Fruit fly (Drosophila melanogaster) whole organism, pupa: ENCODE measurements around the gene CG9213.

Experiments
- CG15710 ChIP-seq: fragments of 200-800 bp; sonication (Bioruptor generic); optimal IDR thresholded peaks from 2 replicates; lab custom pipeline; 2018; ENCODE audit warnings: missing biosample characterization, mild to moderate bottlenecking, missing genetic modification characterization, moderate library complexity
- CG17806 ChIP-seq: fragments of 200-800 bp; sonication (Bioruptor generic); optimal IDR thresholded peaks from 2 replicates; lab custom pipeline; 2018; ENCODE audit warnings: missing biosample characterization, mild to moderate bottlenecking, missing genetic modification characterization, moderate library complexity
- CG34367 ChIP-seq: fragments of 200-800 bp; sonication (Bioruptor generic); optimal IDR thresholded peaks from 2 replicates; lab custom pipeline; 2018; ENCODE audit warnings: missing biosample characterization, mild to moderate bottlenecking, missing genetic modification characterization
- CG9948 ChIP-seq: fragments of 200-800 bp; sonication (Bioruptor generic); optimal IDR thresholded peaks from 2 replicates; lab custom pipeline; 2018; ENCODE audit warnings: missing biosample characterization, mild to moderate bottlenecking, missing genetic modification characterization, moderate library complexity
- Ets98B ChIP-seq: fragments of 200-800 bp; sonication (Bioruptor generic); IDR thresholded peaks from 2 replicates; pipeline ENCODE4 v1.3.6; 2022; ENCODE audit warnings: missing biosample characterization, missing genetic modification characterization
- Pif1B ChIP-seq: fragments of 200-800 bp; sonication (Bioruptor generic); optimal IDR thresholded peaks from 3 replicates; lab custom pipeline; 2016; ENCODE audit warnings: missing biosample characterization, missing genetic modification characterization
- Snoo ChIP-seq: fragments of 200-800 bp; sonication (Bioruptor generic); optimal IDR thresholded peaks from 3 replicates; lab custom pipeline; 2017; ENCODE audit warnings: missing biosample characterization, mild to moderate bottlenecking, missing genetic modification characterization, inconsistent platforms
- fd96Ca ChIP-seq: fragments of 200-800 bp; sonication (Bioruptor generic); IDR thresholded peaks from 3 replicates; pipeline ENCODE4 v1.3.6; 2022; ENCODE audit warnings: missing biosample characterization, missing genetic modification characterization
- gl ChIP-seq: fragments of 200-800 bp; sonication (Bioruptor generic); optimal IDR thresholded peaks from 2 replicates; lab custom pipeline; 2018; ENCODE audit warnings: missing biosample characterization, mild to moderate bottlenecking, missing genetic modification characterization

DNA sequence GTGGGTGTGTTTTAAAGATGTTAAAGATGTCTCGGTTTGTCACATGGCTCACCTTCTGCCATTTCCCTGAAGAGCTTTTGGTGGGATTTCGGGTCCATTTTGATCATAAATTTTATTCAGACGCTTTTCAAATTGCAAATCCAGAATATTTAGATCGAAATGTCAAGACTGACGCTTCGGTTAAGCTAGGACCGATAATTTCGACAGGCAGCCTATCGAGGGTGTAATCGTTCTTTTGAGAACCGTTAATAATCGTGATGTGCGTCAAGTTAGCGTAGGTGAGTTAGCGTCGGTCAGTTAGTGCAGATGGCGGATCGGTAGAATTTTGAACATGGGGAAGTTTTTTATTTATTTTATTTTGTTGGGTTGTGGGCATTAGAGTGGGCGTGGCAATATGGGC, 1.2 kb upstream of the CG9213 start, which contains the start of gene CG42299:
- TF ChIP-seq Snoo, result no peak
- TF ChIP-seq Ets98B (GFP tag; lab: Robert Waterston, UW), result no peak
- no peak for TF ChIP-seq gl (tag; lab: Kevin White, UChicago)
- TF ChIP-seq Pif1B (GFP tag; lab: Kevin White, UChicago), result no peak
- no peak for TF ChIP-seq fd96Ca (GFP tag; lab: Robert Waterston, UW)
- TF ChIP-seq CG9948 (tag; lab: Kevin White, UChicago), result no peak
- TF ChIP-seq CG15710, result no peak
- TF ChIP-seq CG34367 (tag; lab: Kevin White, UChicago), result no peak
- no peak for TF ChIP-seq CG17806 (tag; lab: Kevin White, UChicago)
